Worm (Caenorhabditis elegans) whole organism, L2 larva: ENCODE data around the gene ppm-2.
A peak's percentile ranks its signal among the peaks of the same experiment; 100 is the strongest.

Experiments used
- C34F6.9 ChIP-seq: fragments of 150-350 bp; optimal IDR thresholded peaks from 2 replicates; lab custom pipeline; 2014; ENCODE audit warnings: missing biosample characterization, missing genetic modification characterization
- Y55F3AM.14 ChIP-seq: fragments of 200-800 bp; sonication (Bioruptor generic); optimal IDR thresholded peaks from 2 replicates; lab custom pipeline; 2018; ENCODE audit warnings: mild to moderate bottlenecking, missing genetic modification characterization, missing compliant biosample characterization
- ZK546.5 ChIP-seq: sonication (generic microtip); optimal IDR thresholded peaks from 2 replicates; lab custom pipeline; 2017; ENCODE audit warnings: missing biosample characterization, missing genetic modification characterization
- alr-1 ChIP-seq: fragments of 150-350 bp; optimal IDR thresholded peaks from 2 replicates; lab custom pipeline; 2014; ENCODE audit warnings: missing biosample characterization, missing genetic modification characterization
- aly-2 ChIP-seq: fragments of 150-350 bp; optimal IDR thresholded peaks from 2 replicates; lab custom pipeline; 2014; ENCODE audit warnings: missing biosample characterization, missing genetic modification characterization
- ama-1 ChIP-seq: fragments of 150-350 bp; optimal IDR thresholded peaks from 2 replicates; lab custom pipeline; 2018; ENCODE audit warnings: inconsistent platforms
- blmp-1 ChIP-seq: sonication (generic microtip); optimal IDR thresholded peaks from 2 replicates; lab custom pipeline; 2017; ENCODE audit warnings: missing genetic modification characterization, mild to moderate bottlenecking, missing compliant biosample characterization, antibody characterized with exemption, moderate library complexity; ENCODE audit not compliant: insufficient read depth
- ceh-16 ChIP-seq: fragments of 150-350 bp; optimal IDR thresholded peaks from 2 replicates; lab custom pipeline; 2014; ENCODE audit warnings: missing biosample characterization, missing genetic modification characterization
- ceh-82 ChIP-seq: fragments of 150-350 bp; optimal IDR thresholded peaks from 2 replicates; lab custom pipeline; 2014; ENCODE audit warnings: missing biosample characterization, missing genetic modification characterization
- crh-2 ChIP-seq: sonication (generic microtip); optimal IDR thresholded peaks from 2 replicates; lab custom pipeline; 2017; ENCODE audit warnings: missing biosample characterization, missing genetic modification characterization
- dmd-4 ChIP-seq: sonication (generic microtip); optimal IDR thresholded peaks from 2 replicates; lab custom pipeline; 2017; ENCODE audit warnings: missing biosample characterization, missing genetic modification characterization
- egl-27 ChIP-seq: sonication (generic microtip); optimal IDR thresholded peaks from 3 replicates; lab custom pipeline; 2017; ENCODE audit warnings: missing biosample characterization, missing genetic modification reagents, missing genetic modification characterization
- elt-1 ChIP-seq: fragments of 150-350 bp; optimal IDR thresholded peaks from 2 replicates; lab custom pipeline; 2014; ENCODE audit warnings: missing biosample characterization, missing genetic modification characterization
- fos-1 ChIP-seq: fragments of 150-350 bp; optimal IDR thresholded peaks from 2 replicates; lab custom pipeline; 2014; ENCODE audit warnings: missing biosample characterization, missing genetic modification characterization
- gmeb-1 ChIP-seq: fragments of 150-350 bp; optimal IDR thresholded peaks from 2 replicates; lab custom pipeline; 2014; ENCODE audit warnings: missing biosample characterization, missing genetic modification characterization
- lin-11 ChIP-seq: fragments of 150-350 bp; sonication (generic microtip); optimal IDR thresholded peaks from 2 replicates; lab custom pipeline; 2014; ENCODE audit warnings: missing biosample characterization, missing genetic modification characterization, inconsistent platforms, mixed read lengths
- lin-13 ChIP-seq: fragments of 150-350 bp; optimal IDR thresholded peaks from 2 replicates; lab custom pipeline; 2014; ENCODE audit warnings: missing biosample characterization, missing genetic modification reagents, missing genetic modification characterization
- lsy-2 ChIP-seq, 2 experiments: fragments of 150-350 bp in 1 of 2; sonication (generic microtip) in 1 of 2; optimal IDR thresholded peaks; 2 replicates each; lab custom pipeline; 2014 to 2017; ENCODE audit warnings: missing biosample characterization in 2 of 2, missing genetic modification characterization in 2 of 2
- mab-5 ChIP-seq: fragments of 150-350 bp; optimal IDR thresholded peaks from 2 replicates; lab custom pipeline; 2014; ENCODE audit warnings: missing biosample characterization, missing genetic modification characterization
- mbf-1 ChIP-seq: sonication (generic microtip); optimal IDR thresholded peaks from 2 replicates; lab custom pipeline; 2017; ENCODE audit warnings: missing biosample characterization, missing genetic modification characterization
- mdl-1 ChIP-seq, 2 experiments: fragments of 150-350 bp in 1 of 2; sonication (generic microtip) in 1 of 2; optimal IDR thresholded peaks; 2 replicates each; lab custom pipeline; 2017; ENCODE audit warnings: missing biosample characterization in 2 of 2, missing genetic modification characterization in 2 of 2
- nhr-10 ChIP-seq: sonication (generic microtip); optimal IDR thresholded peaks from 2 replicates; lab custom pipeline; 2017; ENCODE audit warnings: missing biosample characterization, missing genetic modification characterization
- nhr-11 ChIP-seq: fragments of 150-350 bp; optimal IDR thresholded peaks from 2 replicates; lab custom pipeline; 2014; ENCODE audit warnings: missing biosample characterization, missing genetic modification characterization
- nhr-12 ChIP-seq: fragments of 150-350 bp; optimal IDR thresholded peaks from 2 replicates; lab custom pipeline; 2014; ENCODE audit warnings: missing biosample characterization, missing genetic modification characterization
- nhr-129 ChIP-seq: fragments of 150-350 bp; optimal IDR thresholded peaks from 2 replicates; lab custom pipeline; 2014; ENCODE audit warnings: missing biosample characterization, missing genetic modification characterization
- nhr-21 ChIP-seq: fragments of 150-350 bp; optimal IDR thresholded peaks from 2 replicates; lab custom pipeline; 2014; ENCODE audit warnings: missing biosample characterization, missing genetic modification characterization
- nhr-23 ChIP-seq: fragments of 150-350 bp; optimal IDR thresholded peaks from 2 replicates; lab custom pipeline; 2014; ENCODE audit warnings: missing biosample characterization, missing genetic modification reagents, missing genetic modification characterization
- nhr-25 ChIP-seq: fragments of 150-350 bp; sonication (generic microtip); optimal IDR thresholded peaks from 3 replicates; lab custom pipeline; 2014; ENCODE audit warnings: missing biosample characterization, missing genetic modification characterization
- nhr-6 ChIP-seq: fragments of 150-350 bp; optimal IDR thresholded peaks from 2 replicates; lab custom pipeline; 2014; ENCODE audit warnings: missing biosample characterization, missing genetic modification characterization
- nhr-77 ChIP-seq: fragments of 150-350 bp; optimal IDR thresholded peaks from 2 replicates; lab custom pipeline; 2014; ENCODE audit warnings: missing biosample characterization, missing genetic modification characterization
- peb-1 ChIP-seq: fragments of 150-350 bp; optimal IDR thresholded peaks from 2 replicates; lab custom pipeline; 2014; ENCODE audit warnings: missing biosample characterization, missing genetic modification characterization
- sem-4 ChIP-seq: fragments of 150-350 bp; optimal IDR thresholded peaks from 2 replicates; lab custom pipeline; 2014; ENCODE audit warnings: missing biosample characterization, missing genetic modification reagents, missing genetic modification characterization
- sma-3 ChIP-seq: sonication (generic microtip); optimal IDR thresholded peaks from 2 replicates; lab custom pipeline; 2016; ENCODE audit warnings: missing genetic modification reagents, missing genetic modification characterization, missing compliant biosample characterization
- snpc-4 ChIP-seq: fragments of 150-350 bp; optimal IDR thresholded peaks from 2 replicates; lab custom pipeline; 2014; ENCODE audit warnings: missing biosample characterization, missing genetic modification characterization
- unc-39 ChIP-seq: fragments of 150-350 bp; optimal IDR thresholded peaks from 2 replicates; lab custom pipeline; 2014; ENCODE audit warnings: missing biosample characterization, missing genetic modification characterization
- unc-55 ChIP-seq: fragments of 150-350 bp; sonication (generic microtip); optimal IDR thresholded peaks from 3 replicates; lab custom pipeline; 2014; ENCODE audit warnings: missing biosample characterization, missing genetic modification reagents, missing genetic modification characterization
- unc-62 ChIP-seq: fragments of 150-350 bp; optimal IDR thresholded peaks from 2 replicates; lab custom pipeline; 2014; ENCODE audit warnings: missing biosample characterization, missing genetic modification reagents, missing genetic modification characterization
- zag-1 ChIP-seq: fragments of 150-350 bp; optimal IDR thresholded peaks from 2 replicates; lab custom pipeline; 2014; ENCODE audit warnings: missing biosample characterization, missing genetic modification characterization
- ztf-1 ChIP-seq: fragments of 200-800 bp; sonication (Bioruptor generic); conservative IDR thresholded peaks from 2 replicates; pipeline ENCODE4 v1.3.6; 2022; ENCODE audit warnings: missing genetic modification characterization, missing compliant biosample characterization
- ztf-11 ChIP-seq: sonication (generic microtip); optimal IDR thresholded peaks from 2 replicates; lab custom pipeline; 2017; ENCODE audit warnings: missing biosample characterization, missing genetic modification characterization
- ztf-4 ChIP-seq: fragments of 150-350 bp; optimal IDR thresholded peaks from 2 replicates; lab custom pipeline; 2014; ENCODE audit warnings: missing biosample characterization, missing genetic modification characterization

The ppm-2 gene

ce11 chrIII:4693281-4693680 is 43.0 kb downstream of the ppm-2 start, which contains the start of gene nifk-1 (continued):
- TF ChIP-seq nhr-10 (tag; lab: Kevin White, UChicago) = no peak
- TF ChIP-seq sma-3 = peak; percentile 58
- no peak for TF ChIP-seq mdl-1 (tag; optimal IDR thresholded peaks at IDR 0.05; lab: Kevin White, UChicago)
- no peak for TF ChIP-seq nhr-11
- no peak for TF ChIP-seq egl-27 (tag; lab: Kevin White, UChicago)
- peak; percentile 70 for TF ChIP-seq fos-1 (tag; lab: Kevin White, UChicago)
- TF ChIP-seq aly-2 (tag; lab: Kevin White, UChicago) = no peak
- TF ChIP-seq ceh-16 (tag; lab: Kevin White, UChicago) = no peak
- no peak for TF ChIP-seq ztf-11 (tag; lab: Kevin White, UChicago)
- no peak for TF ChIP-seq unc-62 (GFP tag; lab: Kevin White, UChicago)
- TF ChIP-seq Y55F3AM.14 (GFP tag; lab: Kevin White, UChicago) = no peak
- TF ChIP-seq C34F6.9 = peak; percentile 86
- no peak for TF ChIP-seq peb-1
- no peak for TF ChIP-seq dmd-4
- TF ChIP-seq gmeb-1 = peak; percentile 76

- TF ChIP-seq nhr-23 (no peak), nhr-21 (tag; lab: Kevin White, UChicago) (no peak), nhr-12 (no peak), nhr-11 (no peak), Y55F3AM.14 (GFP tag; lab: Kevin White, UChicago) (no peak), lin-13 (GFP tag; lab: Kevin White, UChicago) (no peak), lsy-2 (tag; optimal IDR thresholded peaks at IDR 0.05; lab: Kevin White, UChicago) (no peak), peb-1 (no peak), aly-2 (tag; lab: Kevin White, UChicago) (no peak), crh-2 (tag; lab: Kevin White, UChicago) (no peak), unc-62 (GFP tag; lab: Kevin White, UChicago) (no peak), zag-1 (no peak), snpc-4 (tag; lab: Kevin White, UChicago) (no peak), nhr-6 (no peak)
Measured at ce11 chrIII:4693695-4694094, 43.4 kb downstream of the ppm-2 start, which contains the start of gene T04A8.8. Gene T04A8.8 (plus strand): TSS chrIII:4693995.

ce11 chrIII:4695057-4695456 is 44.8 kb downstream of the ppm-2 start, which contains the start of gene T04A8.7:
Gene T04A8.7 (plus strand): TSS chrIII:4695357.
- TF ChIP-seq lin-11 (tag; lab: Kevin White, UChicago) (no peak), nhr-129 (no peak), ceh-82 (tag; lab: Kevin White, UChicago) (no peak), crh-2 (tag; lab: Kevin White, UChicago) (no peak), sem-4 (tag; lab: Kevin White, UChicago) (no peak), ztf-4 (tag; lab: Kevin White, UChicago) (no peak), fos-1 (tag; lab: Kevin White, UChicago) (no peak), unc-62 (GFP tag; lab: Kevin White, UChicago) (no peak), nhr-6 (no peak), elt-1 (no peak), zag-1 (no peak), unc-55 (no peak), ama-1 (lab: Kevin White, UChicago) (no peak), lin-13 (GFP tag; lab: Kevin White, UChicago) (no peak), gmeb-1 (no peak), dmd-4 (no peak), snpc-4 (tag; lab: Kevin White, UChicago) (no peak), mab-5 (tag; lab: Kevin White, UChicago) (no peak), nhr-77 (no peak), mbf-1 (tag; lab: Kevin White, UChicago) (no peak)

DNA sequence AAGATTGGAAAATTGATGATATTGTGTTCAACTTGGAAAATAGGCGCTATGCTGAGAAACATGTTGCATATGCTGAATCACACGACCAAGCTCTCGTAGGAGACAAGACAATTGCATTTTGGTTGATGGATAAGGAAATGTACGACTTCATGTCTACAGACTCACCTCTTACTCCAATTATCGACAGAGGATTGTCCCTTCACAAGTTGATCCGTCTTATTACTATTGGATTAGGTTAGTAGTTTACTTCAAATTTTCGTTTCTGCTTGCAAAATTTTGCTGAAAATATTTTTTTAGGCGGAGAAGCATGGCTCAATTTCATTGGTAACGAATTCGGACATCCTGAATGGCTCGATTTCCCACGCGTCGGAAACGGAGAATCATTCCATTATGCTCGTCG is 46.6 kb downstream of the ppm-2 start:
- TF ChIP-seq nhr-11 (no peak), mdl-1 (tag; optimal IDR thresholded peaks at IDR 0.05; lab: Kevin White, UChicago) (no peak), nhr-25 (tag; lab: Kevin White, UChicago) (no peak), blmp-1 (tag; lab: Kevin White, UChicago) (no peak), ceh-82 (tag; lab: Kevin White, UChicago) (no peak), ceh-16 (tag; lab: Kevin White, UChicago) (no peak), lin-13 (GFP tag; lab: Kevin White, UChicago) (no peak), sma-3 (no peak), crh-2 (tag; lab: Kevin White, UChicago) (no peak), ztf-1 (no peak), ZK546.5 (tag; lab: Kevin White, UChicago) (no peak), gmeb-1 (no peak), C34F6.9 (no peak), unc-39 (tag; lab: Kevin White, UChicago) (no peak), nhr-23 (no peak), ztf-4 (tag; lab: Kevin White, UChicago) (no peak), alr-1 (tag; lab: Kevin White, UChicago) (no peak), snpc-4 (tag; lab: Kevin White, UChicago) (no peak), lsy-2 (tag; optimal IDR thresholded peaks at IDR 0.05; lab: Kevin White, UChicago) (no peak), mab-5 (tag; lab: Kevin White, UChicago) (no peak)
